Worm (Caenorhabditis elegans) whole organism, L4 larva: ENCODE data around the gene fbxb-82.

Source experiments
- D1046.2 ChIP-seq: fragments of 200-800 bp; sonication (Bioruptor generic); IDR thresholded peaks from 2 replicates; pipeline ENCODE4 v1.3.6; 2022; ENCODE audit warnings: missing genetic modification characterization, missing compliant biosample characterization
- ama-1 ChIP-seq: fragments of 150-350 bp; optimal IDR thresholded peaks from 2 replicates; lab custom pipeline; 2014; ENCODE audit warnings: inconsistent platforms, mixed read lengths
- ceh-44 ChIP-seq: fragments of 200-800 bp; sonication (Bioruptor generic); IDR thresholded peaks from 2 replicates; pipeline ENCODE4 v1.3.6; 2022; ENCODE audit warnings: missing genetic modification reagents, missing genetic modification characterization, missing compliant biosample characterization
- fkh-10 ChIP-seq: fragments of 150-350 bp; optimal IDR thresholded peaks from 2 replicates; lab custom pipeline; 2014; ENCODE audit warnings: missing biosample characterization, missing genetic modification reagents, missing genetic modification characterization
- fos-1 ChIP-seq: fragments of 150-350 bp; optimal IDR thresholded peaks from 2 replicates; lab custom pipeline; 2014; ENCODE audit warnings: missing biosample characterization, missing genetic modification characterization
- hlh-30 ChIP-seq: sonication (generic microtip); optimal IDR thresholded peaks from 2 replicates; lab custom pipeline; 2017; ENCODE audit warnings: antibody characterized with exemption, mild to moderate bottlenecking, missing genetic modification characterization, missing compliant biosample characterization; ENCODE audit not compliant: insufficient read depth
- mxl-3 ChIP-seq: fragments of 200-800 bp; sonication (Bioruptor generic); optimal IDR thresholded peaks from 2 replicates; lab custom pipeline; 2018; ENCODE audit warnings: mild to moderate bottlenecking, missing genetic modification characterization, missing compliant biosample characterization
- nhr-77 ChIP-seq: fragments of 150-350 bp; optimal IDR thresholded peaks from 2 replicates; lab custom pipeline; 2014; ENCODE audit warnings: missing biosample characterization, missing genetic modification characterization
- unc-62 ChIP-seq, 3 experiments: fragments of 150-350 bp in 1 of 3; sonication (generic microtip); optimal IDR thresholded peaks in 2 of 3; peaks in 1 of 3; 1 replicate in 1 of 3; 2 replicates in 2 of 3; lab custom pipeline; 2014 to 2017; ENCODE audit warnings: missing biosample characterization in 3 of 3, missing genetic modification characterization in 3 of 3, missing genetic modification reagents in 3 of 3, missing genotype in 1 of 3
- zfp-3 ChIP-seq: fragments of 200-800 bp; sonication (Bioruptor generic); conservative IDR thresholded peaks from 2 replicates; pipeline ENCODE4 v1.3.6; 2022; ENCODE audit warnings: missing genetic modification reagents, missing genetic modification characterization, missing compliant biosample characterization
- zip-11 ChIP-seq: fragments of 200-800 bp; sonication (Bioruptor generic); IDR thresholded peaks from 2 replicates; pipeline ENCODE4 v1.3.6; 2022; ENCODE audit warnings: missing genetic modification characterization, missing compliant biosample characterization
- ztf-7 ChIP-seq: fragments of 150-350 bp; optimal IDR thresholded peaks from 2 replicates; lab custom pipeline; 2014; ENCODE audit warnings: missing biosample characterization, missing genetic modification characterization

ce11 chrIII:149132-149531 is 6.1 kb upstream of the fbxb-82 start:
- TF ChIP-seq mxl-3 (GFP tag; lab: Kevin White, UChicago) (no peak), ztf-7 (tag; lab: Kevin White, UChicago) (no peak), nhr-77 (tag; lab: Kevin White, UChicago) (no peak), unc-62 (GFP tag; optimal IDR thresholded peaks at IDR 0.05 in 1 of 2; lab: Kevin White, UChicago) (peak in 1 of 2 experiments; percentile 60), unc-62 (tag; optimal IDR thresholded peaks at IDR 0.05; lab: Kevin White, UChicago) (no peak), ceh-44 (GFP tag; lab: Robert Waterston, UW) (no peak), fkh-10 (GFP tag; lab: Kevin White, UChicago) (no peak), D1046.2 (GFP tag; lab: Robert Waterston, UW) (no peak), fos-1 (tag; lab: Kevin White, UChicago) (no peak), zip-11 (GFP tag; lab: Robert Waterston, UW) (no peak), ama-1 (lab: Kevin White, UChicago) (no peak), hlh-30 (tag; lab: Kevin White, UChicago) (no peak), zfp-3 (no peak)
